Worm (Caenorhabditis elegans): ENCODE results near the gene R01H2.4.

DNA sequence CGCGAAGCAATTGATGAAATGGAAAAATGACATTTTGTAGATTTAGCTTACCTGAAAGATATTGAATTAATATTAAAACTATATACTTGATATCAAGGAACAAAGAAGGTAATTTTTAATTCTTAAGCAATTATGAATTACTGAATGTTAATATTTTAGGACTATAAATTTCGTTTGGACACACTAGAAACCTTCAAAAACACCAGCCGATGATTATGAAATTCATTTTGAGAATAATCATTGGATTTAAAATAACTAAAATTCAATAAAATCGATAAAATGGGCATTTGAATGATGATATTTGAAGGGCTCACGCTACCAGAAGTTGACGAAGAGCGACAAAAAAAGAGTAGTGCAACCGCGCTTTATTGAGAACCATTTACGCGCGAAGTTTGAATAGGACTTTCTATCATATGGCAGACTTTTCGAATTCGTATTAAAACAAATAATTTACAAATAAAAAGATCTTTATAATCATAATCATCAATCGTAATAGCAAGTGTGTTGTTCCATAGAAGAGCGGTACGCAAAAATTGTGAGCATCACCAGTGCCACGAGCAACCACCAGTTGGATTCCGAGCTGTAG is 9.8 kb upstream of the R01H2.4 start, which contains the start of gene ZK418.5:
- TF ChIP-seq cog-1 (tag; optimal IDR thresholded peaks at IDR 0.05): no peak
- no peak for TF ChIP-seq tab-1 (GFP tag; IDR thresholded peaks at IDR 0.05)
- no peak for TF ChIP-seq klf-2 (GFP tag; conservative IDR thresholded peaks at IDR 0.05)
- TF ChIP-seq ref-1 (GFP tag; conservative IDR thresholded peaks at IDR 0.05): no peak
- no peak for TF ChIP-seq ztf-23 (GFP tag; IDR thresholded peaks at IDR 0.05)
- no peak for TF ChIP-seq flt-1 (GFP tag; IDR thresholded peaks at IDR 0.05)
- no peak for TF ChIP-seq med-1 (GFP tag; optimal IDR thresholded peaks at IDR 0.05; ENCODE audit: insufficient read depth)
- TF ChIP-seq T22C8.4 (GFP tag; IDR thresholded peaks at IDR 0.05): no peak
- no peak for TF ChIP-seq ztf-29 (GFP tag; IDR thresholded peaks at IDR 0.05)

Data from whole organism, midembryonic.